Fruit fly (Drosophila melanogaster) whole organism, prepupa: ENCODE measurements around the gene ash2.

Experiments
- CG11294 ChIP-seq: fragments of 200-800 bp; sonication (Bioruptor generic); IDR thresholded peaks from 2 replicates; pipeline ENCODE4 v1.3.6; 2022; ENCODE audit warnings: missing biosample characterization, missing genetic modification characterization
- CG11762 ChIP-seq: fragments of 200-800 bp; sonication (Bioruptor generic); optimal IDR thresholded peaks from 3 replicates; lab custom pipeline; 2016; ENCODE audit warnings: missing biosample characterization, missing genetic modification characterization; ENCODE audit not compliant: insufficient read depth
- CG32006 ChIP-seq: fragments of 200-800 bp; sonication (Bioruptor generic); optimal IDR thresholded peaks from 3 replicates; lab custom pipeline; 2017; ENCODE audit warnings: missing biosample characterization, mild to moderate bottlenecking, missing genetic modification characterization
- CG7368 ChIP-seq: fragments of 200-800 bp; sonication (Bioruptor generic); optimal IDR thresholded peaks from 3 replicates; lab custom pipeline; 2016; ENCODE audit warnings: missing biosample characterization, missing genetic modification characterization
- Gug ChIP-seq: fragments of 200-800 bp; sonication (Bioruptor generic); IDR thresholded peaks from 2 replicates; pipeline ENCODE4 v1.3.6; 2022; ENCODE audit warnings: missing biosample characterization, missing genetic modification characterization
- Hr4 ChIP-seq: fragments of 200-800 bp; sonication (Bioruptor generic); optimal IDR thresholded peaks from 3 replicates; lab custom pipeline; 2016; ENCODE audit warnings: missing biosample characterization, missing genetic modification characterization
- Sox102F ChIP-seq: fragments of 200-800 bp; sonication (Bioruptor generic); optimal IDR thresholded peaks from 2 replicates; lab custom pipeline; 2016; ENCODE audit warnings: missing biosample characterization, mild to moderate bottlenecking, missing genetic modification characterization
- Sox15 ChIP-seq: fragments of 200-800 bp; sonication (Bioruptor generic); optimal IDR thresholded peaks from 3 replicates; lab custom pipeline; 2016; ENCODE audit warnings: missing biosample characterization, missing genetic modification characterization
- eg ChIP-seq: fragments of 200-800 bp; sonication (Bioruptor generic); IDR thresholded peaks from 3 replicates; pipeline ENCODE4 v1.3.6; 2022; ENCODE audit warnings: missing biosample characterization, missing genetic modification characterization
- fkh ChIP-seq: fragments of 200-800 bp; sonication (Bioruptor generic); optimal IDR thresholded peaks from 3 replicates; lab custom pipeline; 2017; ENCODE audit warnings: missing biosample characterization, mild to moderate bottlenecking, missing genetic modification characterization, moderate library complexity
- vri ChIP-seq: fragments of 200-800 bp; sonication (Bioruptor generic); optimal IDR thresholded peaks from 3 replicates; lab custom pipeline; 2016; ENCODE audit warnings: missing biosample characterization, mild to moderate bottlenecking, missing genetic modification characterization

dm6 chr3R:24654770-24655322 is 4.9 kb downstream of the ash2 start, which contains the start of the genes CG31125 and CG6695:
- TF ChIP-seq Sox102F = no peak
- TF ChIP-seq Hr4 = no peak
- no peak for TF ChIP-seq eg
- TF ChIP-seq Sox15 (GFP tag; lab: Kevin White, UChicago) = peak; percentile 2
- TF ChIP-seq CG7368 (GFP tag; lab: Kevin White, UChicago) = no peak
- TF ChIP-seq Gug (GFP tag; lab: Robert Waterston, UW) = no peak
- no peak for TF ChIP-seq fkh (GFP tag; lab: Kevin White, UChicago)
- no peak for TF ChIP-seq vri (GFP tag; lab: Kevin White, UChicago)
- TF ChIP-seq CG11294 = no peak
- TF ChIP-seq CG32006 = no peak
- TF ChIP-seq CG11762 (GFP tag; lab: Kevin White, UChicago) = no peak
